Worm (Caenorhabditis elegans): ENCODE results near the gene F44A6.4.

- no peak for TF ChIP-seq nhr-28 (tag; optimal IDR thresholded peaks at IDR 0.05)
- no peak for TF ChIP-seq ama-1 (optimal IDR thresholded peaks at IDR 0.05)
- no peak for TF ChIP-seq ztf-11 (tag; optimal IDR thresholded peaks at IDR 0.05)
- TF ChIP-seq nhr-237 (tag; optimal IDR thresholded peaks at IDR 0.05), result no peak
- TF ChIP-seq sox-4 (tag; optimal IDR thresholded peaks at IDR 0.05), result no peak
- TF ChIP-seq unc-62 (GFP tag; optimal IDR thresholded peaks at IDR 0.05), result no peak
Measured at ce11 chrX:10227217-10227616, 11.9 kb upstream of the F44A6.4 start.
